Fruit fly (Drosophila melanogaster) whole organism, embryonic: ENCODE measurements around the gene Als2.

Experiments used
- Bdp1 ChIP-seq: fragments of 200-800 bp; sonication (Bioruptor generic); optimal IDR thresholded peaks from 3 replicates; lab custom pipeline; 2016; ENCODE audit warnings: missing biosample characterization, missing genetic modification characterization
- Blimp-1 ChIP-seq: fragments of 200-800 bp; sonication (Bioruptor generic); optimal IDR thresholded peaks from 3 replicates; lab custom pipeline; 2018; ENCODE audit warnings: missing biosample characterization, missing genetic modification characterization, mild to moderate bottlenecking, moderate library complexity, missing genetic modification reagents
- CG10431 ChIP-seq: fragments of 200-800 bp; sonication (Bioruptor generic); optimal IDR thresholded peaks from 3 replicates; lab custom pipeline; 2018; ENCODE audit warnings: missing biosample characterization, mild to moderate bottlenecking, missing genetic modification characterization
- CG12391 ChIP-seq: fragments of 200-800 bp; sonication (Bioruptor generic); optimal IDR thresholded peaks from 3 replicates; lab custom pipeline; 2018; ENCODE audit warnings: missing biosample characterization, mild to moderate bottlenecking, missing genetic modification characterization, moderate library complexity
- CG17802 ChIP-seq: fragments of 200-800 bp; sonication (Bioruptor generic); optimal IDR thresholded peaks from 2 replicates; lab custom pipeline; 2018; ENCODE audit warnings: missing biosample characterization, mild to moderate bottlenecking, missing genetic modification characterization, moderate library complexity
- CG2678 ChIP-seq: fragments of 200-800 bp; sonication (Bioruptor generic); optimal IDR thresholded peaks from 3 replicates; lab custom pipeline; 2019; ENCODE audit warnings: missing biosample characterization, mild to moderate bottlenecking, missing genetic modification characterization, moderate library complexity
- CG2889 ChIP-seq: fragments of 200-800 bp; sonication (Bioruptor generic); IDR thresholded peaks from 3 replicates; pipeline ENCODE4 v1.3.6; 2022; ENCODE audit warnings: missing biosample characterization, missing genetic modification characterization
- CG3838 ChIP-seq: fragments of 200-800 bp; sonication (Bioruptor generic); optimal IDR thresholded peaks from 3 replicates; lab custom pipeline; 2016; ENCODE audit warnings: missing biosample characterization, missing genetic modification characterization
- CG4617 ChIP-seq: fragments of 200-800 bp; sonication (Bioruptor generic); optimal IDR thresholded peaks from 3 replicates; lab custom pipeline; 2016; ENCODE audit warnings: missing biosample characterization, missing genetic modification characterization, borderline replicate concordance
- CG7357 ChIP-seq: fragments of 200-800 bp; sonication (Bioruptor generic); IDR thresholded peaks from 3 replicates; pipeline ENCODE4 v1.3.6; 2022; ENCODE audit warnings: missing biosample characterization, missing genetic modification characterization
- CrebB ChIP-seq: fragments of 200-800 bp; sonication (Bioruptor generic); optimal IDR thresholded peaks from 3 replicates; lab custom pipeline; 2018; ENCODE audit warnings: missing biosample characterization, mild to moderate bottlenecking, missing genetic modification characterization
- D19A ChIP-seq: fragments of 200-800 bp; optimal IDR thresholded peaks from 3 replicates; lab custom pipeline; 2019; ENCODE audit warnings: missing biosample characterization, mild to moderate bottlenecking, missing genetic modification characterization, moderate library complexity
- Eip74EF ChIP-seq, 2 experiments: fragments of 200-800 bp in 1 of 2; fragments of >200 bp in 1 of 2; sonication (Bioruptor generic) in 1 of 2; optimal IDR thresholded peaks; 2 replicates each; lab custom pipeline; 2017 to 2019; ENCODE audit warnings: missing biosample characterization in 2 of 2, missing genetic modification characterization in 2 of 2, mild to moderate bottlenecking in 1 of 2, moderate library complexity in 1 of 2
- Fer2 ChIP-seq: fragments of 200-800 bp; sonication (Bioruptor generic); optimal IDR thresholded peaks from 2 replicates; lab custom pipeline; 2018; ENCODE audit warnings: missing biosample characterization, mild to moderate bottlenecking, missing genetic modification characterization, moderate library complexity
- GATAe ChIP-seq: fragments of 200-800 bp; sonication (Bioruptor generic); conservative IDR thresholded peaks from 2 replicates; pipeline ENCODE4 v1.3.6; 2022; ENCODE audit warnings: missing biosample characterization, missing genetic modification characterization
- H15 ChIP-seq: fragments of 200-800 bp; sonication (Bioruptor generic); IDR thresholded peaks from 3 replicates; pipeline ENCODE4 v1.3.6; 2022; ENCODE audit warnings: missing biosample characterization, missing genetic modification characterization
- HLH3B ChIP-seq: fragments of 200-800 bp; sonication (Bioruptor generic); IDR thresholded peaks from 2 replicates; pipeline ENCODE4 v1.3.6; 2022; ENCODE audit warnings: missing biosample characterization, missing genetic modification characterization
- Hr3 ChIP-seq: fragments of 200-800 bp; sonication (Bioruptor generic); optimal IDR thresholded peaks from 3 replicates; lab custom pipeline; 2016; ENCODE audit warnings: missing biosample characterization, missing genetic modification characterization
- Hr51 ChIP-seq, 2 experiments: fragments of 200-800 bp; sonication (Bioruptor generic); optimal IDR thresholded peaks; 2 replicates in 1 of 2; 3 replicates in 1 of 2; lab custom pipeline; 2016 to 2018; ENCODE audit warnings: missing biosample characterization in 2 of 2, missing genetic modification characterization in 2 of 2, mild to moderate bottlenecking in 1 of 2, moderate library complexity in 1 of 2
- Hsf ChIP-seq: fragments of 200-800 bp; sonication (Bioruptor generic); optimal IDR thresholded peaks from 3 replicates; lab custom pipeline; 2016; ENCODE audit warnings: missing biosample characterization, missing genetic modification characterization
- MBD-R2 ChIP-seq: fragments of 200-800 bp; sonication (Bioruptor generic); IDR thresholded peaks from 2 replicates; pipeline ENCODE4 v1.3.6; 2022; ENCODE audit warnings: missing biosample characterization, missing genetic modification characterization
- Med ChIP-seq: fragments of 200-800 bp; sonication (Bioruptor generic); peaks from one replicate; lab custom pipeline; 2016; ENCODE audit warnings: missing biosample characterization, missing genetic modification characterization, mild to moderate bottlenecking, inconsistent platforms, moderate library complexity
- Nf-YC ChIP-seq: fragments of 200-800 bp; optimal IDR thresholded peaks from 3 replicates; lab custom pipeline; 2019; ENCODE audit warnings: missing biosample characterization, mild to moderate bottlenecking, missing genetic modification characterization, moderate library complexity
- Ravus ChIP-seq: fragments of 200-800 bp; sonication (Bioruptor generic); IDR thresholded peaks from 2 replicates; pipeline ENCODE4 v1.3.6; 2022; ENCODE audit warnings: missing biosample characterization, missing genetic modification characterization
- Ssrp ChIP-seq: fragments of 200-800 bp; sonication (Bioruptor generic); optimal IDR thresholded peaks from 2 replicates; lab custom pipeline; 2018; ENCODE audit warnings: missing biosample characterization, mild to moderate bottlenecking, missing genetic modification characterization, moderate library complexity
- TFAM ChIP-seq: fragments of 200-800 bp; sonication (Bioruptor generic); optimal IDR thresholded peaks from 2 replicates; lab custom pipeline; 2017; ENCODE audit warnings: missing biosample characterization, missing genetic modification characterization, inconsistent platforms
- Xbp1 ChIP-seq: fragments of 200-800 bp; sonication (Bioruptor generic); optimal IDR thresholded peaks from 3 replicates; lab custom pipeline; 2016; ENCODE audit warnings: missing biosample characterization, mild to moderate bottlenecking, missing genetic modification characterization
- ab ChIP-seq: fragments of 200-800 bp; sonication (Bioruptor generic); optimal IDR thresholded peaks from 2 replicates; lab custom pipeline; 2016; ENCODE audit warnings: missing biosample characterization, missing genetic modification characterization
- abd-A ChIP-seq: fragments of 200-800 bp; sonication (Bioruptor generic); optimal IDR thresholded peaks from 3 replicates; lab custom pipeline; 2019; ENCODE audit warnings: missing biosample characterization, mild to moderate bottlenecking, missing genetic modification characterization, moderate library complexity
- al ChIP-seq: fragments of 200-800 bp; sonication (Bioruptor generic); IDR thresholded peaks from 2 replicates; pipeline ENCODE4 v1.3.6; 2022; ENCODE audit warnings: missing biosample characterization, missing genetic modification characterization
- caup ChIP-seq: fragments of 200-800 bp; sonication (Bioruptor generic); optimal IDR thresholded peaks from 3 replicates; lab custom pipeline; 2017; ENCODE audit warnings: missing biosample characterization, mild to moderate bottlenecking, missing genetic modification characterization, moderate library complexity; ENCODE audit not compliant: severe bottlenecking
- chif ChIP-seq, 2 experiments: fragments of 200-800 bp; sonication (Bioruptor generic); optimal IDR thresholded peaks; 3 replicates each; lab custom pipeline; 2016; ENCODE audit warnings: missing biosample characterization in 2 of 2, missing genetic modification characterization in 2 of 2
- crol ChIP-seq: fragments of 200-800 bp; sonication (Bioruptor generic); IDR thresholded peaks from 2 replicates; pipeline ENCODE4 v1.3.6; 2022; ENCODE audit warnings: missing biosample characterization, missing genetic modification characterization
- cwo ChIP-seq: fragments of 200-800 bp; sonication (Bioruptor generic); optimal IDR thresholded peaks from 3 replicates; lab custom pipeline; 2017; ENCODE audit warnings: missing biosample characterization, missing genetic modification characterization, mild to moderate bottlenecking, moderate library complexity, missing genetic modification reagents
- dmrt11E ChIP-seq: fragments of 200-800 bp; sonication (Bioruptor generic); optimal IDR thresholded peaks from 3 replicates; lab custom pipeline; 2018; ENCODE audit warnings: missing biosample characterization, mild to moderate bottlenecking, missing genetic modification characterization, moderate library complexity
- eve ChIP-seq, 2 experiments: fragments of >200 bp; optimal IDR thresholded peaks; 2 replicates each; lab custom pipeline; 2017; ENCODE audit warnings: missing biosample characterization in 2 of 2, missing genetic modification characterization in 2 of 2
- eyg ChIP-seq: fragments of 200-800 bp; sonication (Bioruptor generic); optimal IDR thresholded peaks from 3 replicates; lab custom pipeline; 2016; ENCODE audit warnings: missing biosample characterization, missing genetic modification characterization
- lbe ChIP-seq: fragments of 200-800 bp; sonication (Bioruptor generic); optimal IDR thresholded peaks from 2 replicates; lab custom pipeline; 2016; ENCODE audit warnings: missing biosample characterization, mild to moderate bottlenecking, missing genetic modification characterization
- mam ChIP-seq: fragments of 200-800 bp; sonication (Bioruptor generic); optimal IDR thresholded peaks from 3 replicates; lab custom pipeline; 2016; ENCODE audit warnings: missing biosample characterization, missing genetic modification characterization
- nau ChIP-seq: fragments of 200-800 bp; sonication (Bioruptor generic); optimal IDR thresholded peaks from 3 replicates; lab custom pipeline; 2017; ENCODE audit warnings: missing biosample characterization, mild to moderate bottlenecking, missing genetic modification characterization, missing genetic modification reagents
- pan ChIP-seq, 4 experiments: fragments of >200 bp in 3 of 4; fragments of 200-800 bp in 1 of 4; sonication (Bioruptor generic) in 1 of 4; optimal IDR thresholded peaks in 3 of 4; IDR thresholded peaks in 1 of 4; 2 replicates each; pipeline versions ENCODE4 v1.3.6 to Lab custom; 2017 to 2022; ENCODE audit warnings: missing biosample characterization in 2 of 4, missing genetic modification characterization in 2 of 4, mixed read lengths in 1 of 4
- pfk ChIP-seq: fragments of 200-800 bp; sonication (Bioruptor generic); optimal IDR thresholded peaks from 2 replicates; lab custom pipeline; 2018; ENCODE audit warnings: missing biosample characterization, mild to moderate bottlenecking, missing genetic modification characterization, moderate library complexity
- prd ChIP-seq, 3 experiments: fragments of >200 bp in 2 of 3; fragments of 200-800 bp in 1 of 3; sonication (Bioruptor generic) in 1 of 3; optimal IDR thresholded peaks in 2 of 3; IDR thresholded peaks in 1 of 3; 2 replicates in 2 of 3; 3 replicates in 1 of 3; pipeline versions ENCODE4 v1.3.6 to Lab custom; 2017 to 2022; ENCODE audit warnings: missing biosample characterization in 1 of 3, missing genetic modification characterization in 1 of 3
- ranshi ChIP-seq: fragments of 200-800 bp; sonication (Bioruptor generic); IDR thresholded peaks from 2 replicates; pipeline ENCODE4 v1.3.6; 2022; ENCODE audit warnings: missing biosample characterization, missing genetic modification characterization
- sc ChIP-seq, 3 experiments: fragments of >200 bp in 2 of 3; fragments of 200-800 bp in 1 of 3; sonication (Bioruptor generic) in 1 of 3; optimal IDR thresholded peaks; 2 replicates in 2 of 3; 3 replicates in 1 of 3; lab custom pipeline; 2017; ENCODE audit warnings: mild to moderate bottlenecking in 1 of 3, missing biosample characterization in 1 of 3, missing genetic modification characterization in 1 of 3, missing genetic modification reagents in 1 of 3
- toy ChIP-seq: fragments of 200-800 bp; sonication (Bioruptor generic); IDR thresholded peaks from 2 replicates; pipeline ENCODE4 v1.3.6; 2022; ENCODE audit warnings: missing biosample characterization, missing genetic modification characterization
- zen ChIP-seq: fragments of 200-800 bp; sonication (Bioruptor generic); optimal IDR thresholded peaks from 3 replicates; lab custom pipeline; 2018; ENCODE audit warnings: missing biosample characterization, mild to moderate bottlenecking, missing genetic modification characterization, moderate library complexity

Gene Als2

dm6 chr3L:21728616-21729047 is 49.1 kb upstream of the Als2 start, which contains the start of the genes CG11247 and Polr2H (continued):
- TF ChIP-seq mam (GFP tag; lab: Kevin White, UChicago): peak; percentile 98
- no peak for TF ChIP-seq sc (optimal IDR thresholded peaks at IDR 0.05; lab: Kevin White, UChicago)
- TF ChIP-seq sc (GFP tag; optimal IDR thresholded peaks at IDR 0.05; lab: Kevin White, UChicago): peak; percentile 53
- peak; percentile 40; the same call in 1 of the 2 replicates for TF ChIP-seq crol (GFP tag; lab: Robert Waterston, UW)
- peak; percentile 40 for TF ChIP-seq cwo (GFP tag; lab: Kevin White, UChicago)
- TF ChIP-seq Hsf (GFP tag; lab: Kevin White, UChicago): peak; percentile 97
- peak; percentile 92 for TF ChIP-seq CG2889 (GFP tag; lab: Robert Waterston, UW)
- TF ChIP-seq Xbp1 (GFP tag; lab: Kevin White, UChicago): peak; percentile 97
- TF ChIP-seq eyg (GFP tag; lab: Kevin White, UChicago): peak; percentile 89
- TF ChIP-seq CrebB (tag; lab: Kevin White, UChicago): peak; percentile 76
- peak; percentile 81 for TF ChIP-seq GATAe
- peak; percentile 92 to 96 for TF ChIP-seq chif (GFP tag; optimal IDR thresholded peaks at IDR 0.05; lab: Kevin White, UChicago)
- TF ChIP-seq dmrt11E: peak; percentile 89
- peak; percentile 83 to 88 for TF ChIP-seq Hr51 (GFP tag; optimal IDR thresholded peaks at IDR 0.05; lab: Kevin White, UChicago)
- TF ChIP-seq CG17802 (tag; lab: Kevin White, UChicago): peak; percentile 86
- peak; percentile 72 for TF ChIP-seq Ravus (GFP tag; lab: Robert Waterston, UW)
- peak; percentile 79; the same call in 1 of the 2 replicates for TF ChIP-seq toy
- TF ChIP-seq CG2678 (tag; lab: Kevin White, UChicago): peak; percentile 82
- peak; percentile 93; the same call in 1 of the 2 replicates for TF ChIP-seq ranshi (GFP tag; lab: Robert Waterston, UW)
- peak; percentile 79 for TF ChIP-seq Blimp-1 (GFP tag; lab: Kevin White, UChicago)
- TF ChIP-seq prd (optimal IDR thresholded peaks at IDR 0.05; lab: Kevin White, UChicago): no peak
- peak; percentile 97 for TF ChIP-seq prd (GFP tag; IDR thresholded peaks at IDR 0.05; lab: Robert Waterston, UW)
- peak; percentile 70 for TF ChIP-seq Nf-YC
- peak; percentile 87 for TF ChIP-seq Bdp1 (GFP tag; lab: Kevin White, UChicago)
- peak; percentile 90 for TF ChIP-seq CG7357 (GFP tag; lab: Robert Waterston, UW)
- peak; percentile 93 for TF ChIP-seq al
- TF ChIP-seq Eip74EF (GFP tag; optimal IDR thresholded peaks at IDR 0.05; lab: Kevin White, UChicago): no peak
- peak; percentile 62 for TF ChIP-seq lbe (GFP tag; lab: Kevin White, UChicago)
- TF ChIP-seq caup (GFP tag; lab: Kevin White, UChicago): peak; percentile 77
- TF ChIP-seq Hr3 (GFP tag; lab: Kevin White, UChicago): peak; percentile 94
- peak; percentile 99 for TF ChIP-seq CG4617 (GFP tag; lab: Kevin White, UChicago)
- peak; percentile 91 for TF ChIP-seq CG12391 (tag; lab: Kevin White, UChicago)
- TF ChIP-seq TFAM (GFP tag; lab: Kevin White, UChicago): peak; percentile 32
- peak; percentile 86 for TF ChIP-seq HLH3B
- TF ChIP-seq H15: peak; percentile 91
- TF ChIP-seq MBD-R2 (GFP tag; lab: Robert Waterston, UW): peak; percentile 94
- peak; percentile 59 for TF ChIP-seq nau (GFP tag; lab: Kevin White, UChicago)
- TF ChIP-seq eve (GFP tag; optimal IDR thresholded peaks at IDR 0.05; lab: Kevin White, UChicago): peak in 1 of 2 experiments; percentile 77
- peak; percentile 99 for TF ChIP-seq Med (GFP tag; lab: Kevin White, UChicago)
- TF ChIP-seq ab (GFP tag; lab: Kevin White, UChicago): peak; percentile 87
- peak; percentile 89 for TF ChIP-seq Ssrp (tag; lab: Kevin White, UChicago)
- peak; percentile 85 for TF ChIP-seq zen (tag; lab: Kevin White, UChicago)
- TF ChIP-seq D19A (tag; lab: Kevin White, UChicago): peak; percentile 58
- TF ChIP-seq Fer2: peak; percentile 78
- peak; percentile 41 for TF ChIP-seq CG10431 (GFP tag; lab: Kevin White, UChicago)
- TF ChIP-seq pfk (GFP tag; lab: Kevin White, UChicago): no peak
- peak; percentile 78 for TF ChIP-seq CG3838
- TF ChIP-seq pan (optimal IDR thresholded peaks at IDR 0.05; lab: Kevin White, UChicago): no peak
- TF ChIP-seq pan (GFP tag; optimal IDR thresholded peaks at IDR 0.05 in 1 of 2, IDR thresholded peaks at IDR 0.05 in 1 of 2): peak in 1 of 2 experiments; percentile 90
- no peak for TF ChIP-seq abd-A (tag; lab: Kevin White, UChicago)
